Fruit fly (Drosophila melanogaster): ENCODE measurements around the gene CG9663.
A peak's percentile ranks its signal among the peaks of the same experiment; 100 is the strongest.

CG9663 gene

dm6 chr2L:3323319-3324287 lies 20.7 kb upstream of the CG9663 start, which contains the start of gene CG33281 (continued):
- TF ChIP-seq CG8281 (tag; optimal IDR thresholded peaks at IDR 0.05), result peak; percentile 29
- TF ChIP-seq CG6765 (GFP tag; optimal IDR thresholded peaks at IDR 0.05), result peak; percentile 51
- TF ChIP-seq peb (GFP tag; IDR thresholded peaks at IDR 0.05), result no peak
- no peak for TF ChIP-seq chinmo (GFP tag; IDR thresholded peaks at IDR 0.05; ENCODE audit: partially characterized antibody)
- TF ChIP-seq CG12769 (tag; optimal IDR thresholded peaks at IDR 0.05), result no peak
- TF ChIP-seq CG8359 (GFP tag; optimal IDR thresholded peaks at IDR 0.05; ENCODE audit: borderline replicate concordance), result peak; percentile 33
- no peak for TF ChIP-seq fd102C (GFP tag; optimal IDR thresholded peaks at IDR 0.05)
- TF ChIP-seq Abd-B (GFP tag; optimal IDR thresholded peaks at IDR 0.05), result no peak
- TF ChIP-seq CG3281 (GFP tag; optimal IDR thresholded peaks at IDR 0.05), result peak; percentile 79
- TF ChIP-seq CG34422 (GFP tag; IDR thresholded peaks at IDR 0.05), result no peak
- TF ChIP-seq CG15601 (tag; optimal IDR thresholded peaks at IDR 0.05), result no peak
- no peak for TF ChIP-seq Awh (GFP tag; IDR thresholded peaks at IDR 0.05)
- TF ChIP-seq tio (GFP tag; optimal IDR thresholded peaks at IDR 0.05), result no peak
- TF ChIP-seq Lhr (GFP tag; optimal IDR thresholded peaks at IDR 0.05), result no peak
- TF ChIP-seq CG4707 (GFP tag; optimal IDR thresholded peaks at IDR 0.05), result no peak
- no peak for TF ChIP-seq CG7745 (tag; optimal IDR thresholded peaks at IDR 0.05)
- peak; percentile 49 for TF ChIP-seq CG18599 (GFP tag; optimal IDR thresholded peaks at IDR 0.05)
- TF ChIP-seq klu (GFP tag; IDR thresholded peaks at IDR 0.05), result no peak
- TF ChIP-seq Hmx (GFP tag; optimal IDR thresholded peaks at IDR 0.05), result no peak
- TF ChIP-seq CG12104 (GFP tag; optimal IDR thresholded peaks at IDR 0.05), result no peak
- no peak for TF ChIP-seq sr (GFP tag; IDR thresholded peaks at IDR 0.05)
- TF ChIP-seq CG31224 (GFP tag; IDR thresholded peaks at IDR 0.05), result no peak
- TF ChIP-seq croc (GFP tag; conservative IDR thresholded peaks at IDR 0.05), result no peak
- TF ChIP-seq Dek (tag; optimal IDR thresholded peaks at IDR 0.05), result no peak
- TF ChIP-seq org-1 (GFP tag; optimal IDR thresholded peaks at IDR 0.05), result no peak
- TF ChIP-seq CG18011 (GFP tag; optimal IDR thresholded peaks at IDR 0.05), result no peak
- TF ChIP-seq CG3838 (GFP tag; optimal IDR thresholded peaks at IDR 0.05), result no peak
- no peak for TF ChIP-seq CG3995 (GFP tag; optimal IDR thresholded peaks at IDR 0.05)
- TF ChIP-seq lilli (GFP tag; optimal IDR thresholded peaks at IDR 0.05), result no peak
- TF ChIP-seq fru (optimal IDR thresholded peaks at IDR 0.05), result no peak
- TF ChIP-seq zfh2 (GFP tag; optimal IDR thresholded peaks at IDR 0.05), result no peak
- no peak for TF ChIP-seq CG2889 (GFP tag; IDR thresholded peaks at IDR 0.05)
- no peak for TF ChIP-seq Lpt (GFP tag; optimal IDR thresholded peaks at IDR 0.05)
- TF ChIP-seq CG10147 (GFP tag; optimal IDR thresholded peaks at IDR 0.05), result no peak
- peak; percentile 84 for TF ChIP-seq cwo (GFP tag; optimal IDR thresholded peaks at IDR 0.05)
- TF ChIP-seq gcm (GFP tag; optimal IDR thresholded peaks at IDR 0.05), result no peak
- no peak for TF ChIP-seq NC2α (GFP tag; optimal IDR thresholded peaks at IDR 0.05)
- no peak for TF ChIP-seq Hr39 (optimal IDR thresholded peaks at IDR 0.05)
- no peak for TF ChIP-seq sisA (GFP tag; IDR thresholded peaks at IDR 0.05)
- TF ChIP-seq CG4404 (GFP tag; IDR thresholded peaks at IDR 0.05), result no peak
- TF ChIP-seq CG12391 (tag; optimal IDR thresholded peaks at IDR 0.05), result no peak
- no peak for TF ChIP-seq fu2 (GFP tag; optimal IDR thresholded peaks at IDR 0.05)
- no peak for TF ChIP-seq lmd (GFP tag; IDR thresholded peaks at IDR 0.05)
- no peak for TF ChIP-seq CG11504 (tag; optimal IDR thresholded peaks at IDR 0.05)
- no peak for TF ChIP-seq CG30403 (GFP tag; optimal IDR thresholded peaks at IDR 0.05)
- peak; percentile 52 for TF ChIP-seq CG7987 (GFP tag; optimal IDR thresholded peaks at IDR 0.05)
- TF ChIP-seq grn (GFP tag; optimal IDR thresholded peaks at IDR 0.05), result no peak
- TF ChIP-seq Bteb2 (GFP tag; optimal IDR thresholded peaks at IDR 0.05), result no peak
- peak; percentile 73 for TF ChIP-seq CG12071 (GFP tag; optimal IDR thresholded peaks at IDR 0.05)
- no peak for TF ChIP-seq az2 (GFP tag; optimal IDR thresholded peaks at IDR 0.05)
